Fruit fly (Drosophila melanogaster): ENCODE data around the gene CG14132.

DNA sequence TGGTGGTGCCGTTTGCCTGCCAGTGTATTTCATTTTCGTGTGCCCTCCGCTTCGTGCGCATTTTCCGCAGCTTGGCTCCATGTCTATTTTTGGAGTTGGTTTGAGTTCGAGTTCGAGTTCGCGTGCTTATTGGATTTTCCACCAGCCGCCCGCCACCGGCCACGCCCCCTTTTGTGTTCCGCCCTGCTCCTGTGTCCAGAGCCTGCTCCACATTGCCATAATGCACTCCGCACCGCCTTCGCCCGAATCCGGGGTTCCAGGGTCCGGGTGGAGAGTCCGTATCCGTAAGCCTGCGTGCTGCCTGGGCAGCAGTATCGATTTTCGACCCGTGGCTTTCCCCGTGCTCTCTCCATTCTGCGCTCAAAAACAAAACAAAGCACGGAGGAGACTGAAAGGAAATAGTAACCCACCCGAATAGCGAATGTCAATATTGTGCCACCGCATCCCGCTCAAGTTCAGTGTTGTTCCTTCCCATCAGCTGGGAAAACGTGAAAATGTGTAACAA lies 36.7 kb downstream of the CG14132 start:
- TF ChIP-seq jim (GFP tag; optimal IDR thresholded peaks at IDR 0.05) = no peak
- TF ChIP-seq Dfd (GFP tag; optimal IDR thresholded peaks at IDR 0.05) = no peak
- TF ChIP-seq Dif (GFP tag; optimal IDR thresholded peaks at IDR 0.05; ENCODE audit: partially characterized antibody) = no peak
- TF ChIP-seq Hr78 (GFP tag; optimal IDR thresholded peaks at IDR 0.05) = no peak
- TF ChIP-seq Myc (optimal IDR thresholded peaks at IDR 0.05) = no peak
- no peak for TF ChIP-seq psq (GFP tag; optimal IDR thresholded peaks at IDR 0.05)
- no peak for TF ChIP-seq CrebA (GFP tag; optimal IDR thresholded peaks at IDR 0.05; ENCODE audit: borderline replicate concordance)
- no peak for TF ChIP-seq N (GFP tag; optimal IDR thresholded peaks at IDR 0.05)

Data from whole organism, wandering third instar larva.